Worm (Caenorhabditis elegans) whole organism, L4 larva: ENCODE data around the gene ddx-46.

Source experiments
- F44E2.7 ChIP-seq: fragments of 200-800 bp; sonication (Bioruptor generic); IDR thresholded peaks from 2 replicates; pipeline ENCODE4 v2.1.2; 2022; ENCODE audit warnings: missing genetic modification characterization, missing compliant biosample characterization
- T26A8.4 ChIP-seq: fragments of 200-800 bp; sonication (Bioruptor generic); IDR thresholded peaks from 2 replicates; pipeline ENCODE4 v1.3.6; 2022; ENCODE audit warnings: missing genetic modification characterization, missing compliant biosample characterization
- Y48G9A.11 ChIP-seq: fragments of 200-800 bp; sonication (Bioruptor generic); IDR thresholded peaks from 2 replicates; pipeline ENCODE4 v1.3.6; 2022; ENCODE audit warnings: missing genetic modification reagents, missing genetic modification characterization, missing compliant biosample characterization
- Y5F2A.4 ChIP-seq: fragments of 200-800 bp; sonication (Bioruptor generic); optimal IDR thresholded peaks from 2 replicates; lab custom pipeline; 2018; ENCODE audit warnings: mild to moderate bottlenecking, missing genetic modification characterization, missing compliant biosample characterization
- aha-1 ChIP-seq: fragments of 150-350 bp; peaks from one replicate; lab custom pipeline; 2014; ENCODE audit warnings: missing biosample characterization, missing genetic modification characterization
- ama-1 ChIP-seq: fragments of 150-350 bp; optimal IDR thresholded peaks from 2 replicates; lab custom pipeline; 2014; ENCODE audit warnings: inconsistent platforms, mixed read lengths
- attf-4 ChIP-seq: sonication (generic microtip); optimal IDR thresholded peaks from 3 replicates; lab custom pipeline; 2017; ENCODE audit warnings: missing biosample characterization, missing genetic modification characterization
- ceh-28 ChIP-seq: fragments of 150-350 bp; optimal IDR thresholded peaks from 2 replicates; lab custom pipeline; 2014; ENCODE audit warnings: missing biosample characterization, missing genetic modification reagents, missing genetic modification characterization
- ctbp-1 ChIP-seq: fragments of 200-800 bp; sonication (Bioruptor generic); IDR thresholded peaks from 2 replicates; pipeline ENCODE4 v1.3.6; 2022; ENCODE audit warnings: missing genetic modification reagents, missing genetic modification characterization, missing compliant biosample characterization
- daf-8 ChIP-seq: fragments of 200-800 bp; sonication (Bioruptor generic); IDR thresholded peaks from 2 replicates; pipeline ENCODE4 v1.3.6; 2022; ENCODE audit warnings: missing genetic modification characterization, missing compliant biosample characterization
- dmd-6 ChIP-seq: fragments of 200-800 bp; sonication (Bioruptor generic); IDR thresholded peaks from 2 replicates; pipeline ENCODE4 v1.3.6; 2022; ENCODE audit warnings: missing genetic modification reagents, missing genetic modification characterization, missing compliant biosample characterization
- dpl-1 ChIP-seq: fragments of 150-350 bp; optimal IDR thresholded peaks from 2 replicates; lab custom pipeline; 2014; ENCODE audit warnings: missing biosample characterization, missing genetic modification reagents, missing genetic modification characterization
- duxl-1 ChIP-seq: sonication (generic microtip); optimal IDR thresholded peaks from 2 replicates; lab custom pipeline; 2016; ENCODE audit warnings: mild to moderate bottlenecking, missing genetic modification characterization, moderate library complexity, missing compliant biosample characterization; ENCODE audit not compliant: poor library complexity
- egl-27 ChIP-seq: sonication (generic microtip); optimal IDR thresholded peaks from 3 replicates; lab custom pipeline; 2017; ENCODE audit warnings: missing biosample characterization, missing genetic modification reagents, missing genetic modification characterization
- fkh-10 ChIP-seq: fragments of 150-350 bp; optimal IDR thresholded peaks from 2 replicates; lab custom pipeline; 2014; ENCODE audit warnings: missing biosample characterization, missing genetic modification reagents, missing genetic modification characterization
- hif-1 ChIP-seq, 2 experiments: sonication (generic microtip); optimal IDR thresholded peaks; 2 replicates each; lab custom pipeline; 2016 to 2017; ENCODE audit warnings: missing compliant biosample characterization in 2 of 2, missing genetic modification characterization in 2 of 2, missing genetic modification reagents in 2 of 2, missing genotype in 2 of 2, mild to moderate bottlenecking in 1 of 2
- hlh-30 ChIP-seq: sonication (generic microtip); optimal IDR thresholded peaks from 2 replicates; lab custom pipeline; 2017; ENCODE audit warnings: antibody characterized with exemption, mild to moderate bottlenecking, missing genetic modification characterization, missing compliant biosample characterization; ENCODE audit not compliant: insufficient read depth
- lin-1 ChIP-seq: fragments of 200-800 bp; sonication (Bioruptor generic); IDR thresholded peaks from 2 replicates; pipeline ENCODE4 v1.3.6; 2022; ENCODE audit warnings: missing genetic modification reagents, missing genetic modification characterization, missing compliant biosample characterization
- lin-38 ChIP-seq: fragments of 200-800 bp; sonication (Bioruptor generic); IDR thresholded peaks from 2 replicates; pipeline ENCODE4 v1.3.6; 2022; ENCODE audit warnings: missing genetic modification reagents, missing genetic modification characterization, missing compliant biosample characterization
- lir-3 ChIP-seq: sonication (generic microtip); optimal IDR thresholded peaks from 2 replicates; lab custom pipeline; 2016; ENCODE audit warnings: mild to moderate bottlenecking, missing genetic modification characterization, missing compliant biosample characterization
- lsy-2 ChIP-seq, 2 experiments: fragments of 150-350 bp in 1 of 2; sonication (generic microtip) in 1 of 2; optimal IDR thresholded peaks; 2 replicates each; lab custom pipeline; 2014 to 2017; ENCODE audit warnings: missing biosample characterization in 2 of 2, missing genetic modification characterization in 2 of 2
- mdl-1 ChIP-seq, 2 experiments: fragments of 150-350 bp in 1 of 2; sonication (generic microtip) in 1 of 2; optimal IDR thresholded peaks; 2 replicates each; lab custom pipeline; 2014 to 2017; ENCODE audit warnings: missing biosample characterization in 2 of 2, missing genetic modification characterization in 2 of 2
- mep-1 ChIP-seq: fragments of 150-350 bp; sonication (generic microtip); optimal IDR thresholded peaks from 3 replicates; lab custom pipeline; 2014; ENCODE audit warnings: missing biosample characterization, missing genetic modification characterization
- mes-2 ChIP-seq: sonication (generic microtip); optimal IDR thresholded peaks from 2 replicates; lab custom pipeline; 2016; ENCODE audit warnings: missing genotype, mild to moderate bottlenecking, missing genetic modification characterization, missing compliant biosample characterization; ENCODE audit not compliant: poor library complexity, severe bottlenecking
- mxl-2 ChIP-seq: fragments of 200-800 bp; sonication (Bioruptor generic); conservative IDR thresholded peaks from 2 replicates; pipeline ENCODE4 v1.3.6; 2022; ENCODE audit warnings: missing genetic modification reagents, missing genetic modification characterization, missing compliant biosample characterization
- nhr-28 ChIP-seq: fragments of 150-350 bp; optimal IDR thresholded peaks from 2 replicates; lab custom pipeline; 2014; ENCODE audit warnings: missing biosample characterization, missing genetic modification characterization
- pqm-1 ChIP-seq: sonication (generic microtip); optimal IDR thresholded peaks from 2 replicates; lab custom pipeline; 2017; ENCODE audit warnings: missing biosample characterization, missing genetic modification characterization
- saeg-2 ChIP-seq: fragments of 200-800 bp; sonication (Bioruptor generic); IDR thresholded peaks from 2 replicates; pipeline ENCODE4 v1.3.6; 2022; ENCODE audit warnings: missing genetic modification reagents, missing genetic modification characterization, missing compliant biosample characterization
- sdz-12 ChIP-seq: fragments of 200-800 bp; sonication (Bioruptor generic); optimal IDR thresholded peaks from 2 replicates; lab custom pipeline; 2018; ENCODE audit warnings: mild to moderate bottlenecking, missing genetic modification characterization, missing compliant biosample characterization
- set-16 ChIP-seq: fragments of 200-800 bp; sonication (Bioruptor generic); IDR thresholded peaks from 2 replicates; pipeline ENCODE4 v1.3.6; 2022; ENCODE audit warnings: missing genetic modification reagents, missing genetic modification characterization, missing compliant biosample characterization
- spr-1 ChIP-seq: sonication (generic microtip); optimal IDR thresholded peaks from 2 replicates; lab custom pipeline; 2016; ENCODE audit warnings: mild to moderate bottlenecking, missing genetic modification characterization, missing compliant biosample characterization
- tag-97 ChIP-seq: fragments of 200-800 bp; sonication (Bioruptor generic); IDR thresholded peaks from 2 replicates; pipeline ENCODE4 v1.3.6; 2022; ENCODE audit warnings: missing genetic modification characterization, missing compliant biosample characterization
- unc-130 ChIP-seq: sonication (generic microtip); optimal IDR thresholded peaks from 2 replicates; lab custom pipeline; 2016; ENCODE audit warnings: missing genetic modification reagents, missing genetic modification characterization, missing compliant biosample characterization
- unc-62 ChIP-seq, 3 experiments: fragments of 150-350 bp in 1 of 3; sonication (generic microtip); optimal IDR thresholded peaks in 2 of 3; peaks in 1 of 3; 1 replicate in 1 of 3; 2 replicates in 2 of 3; lab custom pipeline; 2014 to 2017; ENCODE audit warnings: missing biosample characterization in 3 of 3, missing genetic modification characterization in 3 of 3, missing genetic modification reagents in 3 of 3, missing genotype in 1 of 3

Gene ddx-46

DNA sequence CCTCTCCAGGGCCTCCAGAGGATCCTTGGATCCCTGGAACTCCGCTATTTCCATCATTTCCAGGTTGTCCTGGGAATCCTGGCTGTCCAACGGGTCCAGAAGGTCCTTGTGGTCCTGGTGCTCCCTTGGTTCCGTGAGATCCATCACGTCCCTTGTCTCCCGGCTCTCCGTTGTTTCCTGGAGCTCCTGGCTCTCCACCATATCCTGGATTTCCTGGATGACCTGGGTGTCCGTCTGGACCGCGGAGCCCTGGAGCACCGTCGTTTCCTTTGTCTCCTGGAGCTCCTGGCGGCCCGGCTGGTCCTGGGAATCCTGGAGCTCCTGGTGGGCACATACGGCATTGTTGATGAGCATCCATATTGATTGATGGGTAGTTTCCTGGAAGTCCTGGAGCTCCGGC, 44.4 kb upstream of the ddx-46 start:
- TF ChIP-seq duxl-1 (no peak), lir-3 (tag; lab: Kevin White, UChicago) (no peak), mdl-1 (tag; optimal IDR thresholded peaks at IDR 0.05; lab: Kevin White, UChicago) (no peak), sdz-12 (GFP tag; lab: Kevin White, UChicago) (peak; percentile 24), unc-62 (GFP tag; optimal IDR thresholded peaks at IDR 0.05 in 1 of 2; lab: Kevin White, UChicago) (no peak), unc-62 (tag; optimal IDR thresholded peaks at IDR 0.05; lab: Kevin White, UChicago) (no peak), nhr-28 (tag; lab: Kevin White, UChicago) (no peak), ama-1 (lab: Kevin White, UChicago) (peak; percentile 11), T26A8.4 (GFP tag; lab: Robert Waterston, UW) (0 out of 2 replicates have a peak, but pooled peaks have one; percentile 38), Y48G9A.11 (no peak), Y5F2A.4 (GFP tag; lab: Kevin White, UChicago) (no peak), lin-38 (no peak), unc-130 (GFP tag; lab: Kevin White, UChicago) (no peak), pqm-1 (tag; lab: Kevin White, UChicago) (no peak), ctbp-1 (GFP tag; lab: Robert Waterston, UW) (no peak), mep-1 (tag; lab: Kevin White, UChicago) (no peak), set-16 (GFP tag; lab: Robert Waterston, UW) (peak; percentile 95), lsy-2 (tag; optimal IDR thresholded peaks at IDR 0.05; lab: Kevin White, UChicago) (no peak), mxl-2 (no peak), attf-4 (no peak), F44E2.7 (GFP tag; lab: Robert Waterston, UW) (peak; percentile 50; the same call in 1 of the 2 replicates), egl-27 (tag; lab: Kevin White, UChicago) (no peak), spr-1 (tag; lab: Kevin White, UChicago) (no peak), ceh-28 (tag; lab: Kevin White, UChicago) (no peak)

DNA sequence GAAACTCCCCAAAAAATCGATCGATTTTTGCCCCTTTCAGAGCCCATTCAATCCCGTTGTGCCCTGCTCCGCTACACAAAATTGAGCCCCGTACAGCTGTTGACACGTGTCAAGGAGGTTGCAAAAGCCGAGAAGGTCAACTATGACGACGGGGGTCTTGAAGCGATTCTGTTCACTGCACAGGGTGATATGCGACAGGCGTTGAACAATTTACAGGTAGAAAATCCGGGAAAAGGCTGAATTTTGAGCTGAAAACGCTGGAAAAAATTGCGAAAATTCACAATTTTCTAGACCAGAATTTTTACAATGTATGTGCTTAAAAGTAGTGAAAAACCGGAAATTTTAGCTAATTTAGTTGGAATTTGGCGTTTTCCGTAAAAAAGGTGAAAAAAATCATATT, 39.9 kb upstream of the ddx-46 start:
- TF ChIP-seq aha-1 (tag; lab: Kevin White, UChicago) (peak; percentile 91), saeg-2 (no peak), tag-97 (GFP tag; lab: Robert Waterston, UW) (no peak)

DNA sequence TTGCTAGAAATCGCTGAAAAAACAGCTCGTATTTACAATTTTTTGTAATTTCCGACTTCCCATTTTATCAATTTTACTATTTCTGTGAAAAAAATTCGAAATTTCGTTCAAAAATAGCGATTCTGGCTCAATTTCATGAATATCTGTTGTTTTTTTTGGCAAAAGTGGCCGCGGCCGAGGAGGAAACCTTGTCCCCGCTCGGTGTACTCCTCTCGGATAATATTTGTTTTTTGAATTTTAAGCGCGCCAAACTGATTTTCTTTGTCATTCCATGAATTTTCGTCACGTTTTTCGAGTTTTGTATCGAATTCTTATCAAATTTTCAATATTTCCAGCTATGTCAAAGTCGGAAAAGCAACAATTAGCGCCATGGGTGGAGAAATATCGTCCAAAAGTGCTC, 37.5 kb upstream of the ddx-46 start, which contains the start of gene rfc-2:
rfc-2 (plus strand) TSS at position 334 of the 400 bp plus-strand sequence.
- TF ChIP-seq dmd-6 (GFP tag; lab: Robert Waterston, UW) (peak; percentile 18; the same call in 1 of the 2 replicates), unc-130 (GFP tag; lab: Kevin White, UChicago) (peak; percentile 35), daf-8 (GFP tag; lab: Robert Waterston, UW) (no peak), lin-38 (peak; percentile 47; the same call in 1 of the 2 replicates), fkh-10 (GFP tag; lab: Kevin White, UChicago) (no peak), aha-1 (tag; lab: Kevin White, UChicago) (peak; percentile 94), dpl-1 (GFP tag; lab: Kevin White, UChicago) (peak; percentile 63), hlh-30 (tag; lab: Kevin White, UChicago) (peak; percentile 12), lsy-2 (tag; optimal IDR thresholded peaks at IDR 0.05; lab: Kevin White, UChicago) (peak in 1 of 2 experiments; percentile 42), F44E2.7 (GFP tag; lab: Robert Waterston, UW) (no peak), mep-1 (tag; lab: Kevin White, UChicago) (peak; percentile 27), mes-2 (peak; percentile 95), hif-1 (tag; optimal IDR thresholded peaks at IDR 0.05; lab: Kevin White, UChicago) (peak in 1 of 2 experiments; percentile 67), lin-1 (no peak)

DNA sequence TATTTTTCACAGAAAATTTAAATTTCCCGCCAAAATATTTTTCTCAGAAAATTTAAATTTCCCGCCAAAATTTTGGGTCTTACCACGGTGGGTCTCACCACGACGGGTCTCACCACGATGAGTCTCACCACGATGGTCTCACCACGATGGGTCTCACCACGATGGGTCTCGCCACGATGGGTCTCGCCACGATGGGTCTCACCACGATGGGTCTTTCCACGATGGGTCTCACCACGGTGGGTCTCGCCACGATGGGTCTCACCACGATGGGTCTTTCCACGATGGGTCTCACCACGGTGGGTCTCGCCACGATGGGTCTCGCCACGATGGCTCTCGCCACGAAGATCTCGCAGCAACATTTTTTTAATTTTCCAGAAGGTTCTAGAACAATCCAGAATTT, 36.0 kb upstream of the ddx-46 start:
- peak; percentile 77 for TF ChIP-seq set-16 (GFP tag; lab: Robert Waterston, UW)
